Fruit fly (Drosophila melanogaster): ENCODE data around the gene Rh7.

Rh7 gene

DNA sequence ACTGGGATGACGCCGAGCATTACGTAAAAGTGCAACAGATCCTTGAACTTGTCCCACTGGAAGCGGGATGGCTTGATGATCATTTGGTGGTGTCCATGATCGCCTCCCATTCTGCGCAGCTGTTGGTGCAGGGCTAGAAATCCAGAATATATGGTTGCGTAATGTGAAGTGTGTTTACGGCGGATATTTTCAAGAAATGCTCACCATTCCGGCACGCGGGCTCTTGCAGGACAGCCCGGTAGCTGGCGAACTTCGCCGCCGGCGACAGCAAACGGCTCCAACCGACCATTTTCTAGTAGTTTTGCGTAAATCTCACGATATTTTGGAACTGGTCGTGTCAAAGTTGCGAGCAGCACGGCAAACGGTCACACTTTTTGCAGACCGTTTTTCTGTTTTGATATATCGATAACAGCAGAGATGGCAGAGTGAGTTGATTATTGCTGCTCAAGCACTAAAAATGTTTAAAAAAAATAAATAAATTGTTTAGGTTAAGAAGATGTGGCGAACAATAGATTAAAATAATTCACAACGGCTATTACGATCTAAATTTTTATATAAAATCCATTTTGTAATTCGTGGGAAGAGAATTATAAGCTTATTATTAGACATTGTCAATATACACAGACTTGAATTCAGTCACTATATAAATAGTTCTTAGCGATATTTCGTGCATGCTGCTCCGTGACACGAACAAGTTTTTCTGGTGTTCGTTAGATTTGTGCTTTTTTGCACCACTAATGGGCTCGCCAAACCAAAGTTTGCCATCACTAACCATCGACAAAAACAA is 37.0 kb downstream of the Rh7 start, which contains the start of the genes ND-SGDH and RhoGAP68F (continued):
- TF ChIP-seq tio (GFP tag; optimal IDR thresholded peaks at IDR 0.05) (peak; percentile 72), CG11695 (GFP tag; IDR thresholded peaks at IDR 0.05) (peak; percentile 55; the same call in 2 of the 3 replicates), CG9437 (GFP tag; optimal IDR thresholded peaks at IDR 0.05) (peak; percentile 65), CG18764 (GFP tag; optimal IDR thresholded peaks at IDR 0.05) (peak; percentile 55), Aef1 (GFP tag; IDR thresholded peaks at IDR 0.05) (peak; percentile 68), CG16815 (GFP tag; optimal IDR thresholded peaks at IDR 0.05) (peak; percentile 73), Gsc (GFP tag; IDR thresholded peaks at IDR 0.05) (no peak), Dfd (GFP tag; optimal IDR thresholded peaks at IDR 0.05) (no peak), CG8944 (GFP tag; optimal IDR thresholded peaks at IDR 0.05) (peak; percentile 46), CG7745 (tag; optimal IDR thresholded peaks at IDR 0.05) (no peak), CG16779 (GFP tag; IDR thresholded peaks at IDR 0.05) (no peak), CG14667 (GFP tag; IDR thresholded peaks at IDR 0.05) (peak; percentile 36; the same call in 1 of the 2 replicates), chinmo (GFP tag; IDR thresholded peaks at IDR 0.05; ENCODE audit: partially characterized antibody) (peak; percentile 88; the same call in 3 of the 4 replicates), nau (GFP tag; optimal IDR thresholded peaks at IDR 0.05) (no peak), HmgZ (tag; optimal IDR thresholded peaks at IDR 0.05) (peak; percentile 72), MTF-1 (GFP tag; optimal IDR thresholded peaks at IDR 0.05; ENCODE audit: borderline replicate concordance) (no peak), dan (GFP tag; IDR thresholded peaks at IDR 0.05) (no peak), gem (tag; optimal IDR thresholded peaks at IDR 0.05) (peak; percentile 88), CG6272 (GFP tag; IDR thresholded peaks at IDR 0.05) (peak; percentile 83; the same call in 1 of the 2 replicates), HLH3B (GFP tag; IDR thresholded peaks at IDR 0.05) (peak; percentile 51; the same call in 1 of the 2 replicates), Dip3 (GFP tag; optimal IDR thresholded peaks at IDR 0.05) (peak; percentile 82), HLH54F (GFP tag; optimal IDR thresholded peaks at IDR 0.05) (peak; percentile 71), dati (GFP tag; IDR thresholded peaks at IDR 0.05) (no peak), CG2712 (tag; optimal IDR thresholded peaks at IDR 0.05) (peak; percentile 84), CG11456 (GFP tag; IDR thresholded peaks at IDR 0.05) (no peak; the same call in 2 of the 3 replicates), tx (GFP tag; optimal IDR thresholded peaks at IDR 0.05) (peak; percentile 45), Chrac-16 (GFP tag; optimal IDR thresholded peaks at IDR 0.05) (peak; percentile 76), caup (GFP tag; optimal IDR thresholded peaks at IDR 0.05; ENCODE audit: severe bottlenecking) (peak; percentile 51), CG32532 (GFP tag; IDR thresholded peaks at IDR 0.05) (0 out of 2 replicates have a peak, but pooled peaks have one; percentile 76), sens-2 (GFP tag; IDR thresholded peaks at IDR 0.05) (no peak; the same call in 1 of the 2 replicates), Tbp (GFP tag; optimal IDR thresholded peaks at IDR 0.05) (no peak), ase (GFP tag; IDR thresholded peaks at IDR 0.05) (0 out of 3 replicates have a peak, but pooled peaks have one; percentile 37), Myb (GFP tag; optimal IDR thresholded peaks at IDR 0.05) (peak; percentile 25), esg (GFP tag; conservative IDR thresholded peaks at IDR 0.05) (peak; percentile 68), ci (GFP tag; IDR thresholded peaks at IDR 0.05) (0 out of 3 replicates have a peak, but pooled peaks have one; percentile 41), CG13424 (tag; optimal IDR thresholded peaks at IDR 0.05) (peak; percentile 81), scrt (GFP tag; optimal IDR thresholded peaks at IDR 0.05) (no peak), CG12104 (GFP tag; optimal IDR thresholded peaks at IDR 0.05) (peak; percentile 69), CG3407 (GFP tag; optimal IDR thresholded peaks at IDR 0.05) (peak; percentile 49), sd (tag; optimal IDR thresholded peaks at IDR 0.05) (peak; percentile 49), Stat92E (GFP tag; optimal IDR thresholded peaks at IDR 0.05) (peak in 1 of 3 experiments; percentile 1), Hey (tag; optimal IDR thresholded peaks at IDR 0.05) (no peak), ATbp (GFP tag; optimal IDR thresholded peaks at IDR 0.05) (no peak), Usf (GFP tag; optimal IDR thresholded peaks at IDR 0.05) (peak; percentile 52), CG6854 (GFP tag; optimal IDR thresholded peaks at IDR 0.05) (no peak), gce (GFP tag; IDR thresholded peaks at IDR 0.05) (no peak), CkIIα-i1 (GFP tag; IDR thresholded peaks at IDR 0.05) (no peak), ssp (GFP tag; IDR thresholded peaks at IDR 0.05) (peak; percentile 87), CG15601 (tag; optimal IDR thresholded peaks at IDR 0.05) (peak; percentile 74)

Measured in whole organism, embryonic.